Worm (Caenorhabditis elegans): ENCODE results near the gene nhr-277.
"Not testable (repeated sequence)": the region's sequence is repeated elsewhere in the genome, so short reads cannot be mapped to it uniquely, and the experiment has no call there.

DNA sequence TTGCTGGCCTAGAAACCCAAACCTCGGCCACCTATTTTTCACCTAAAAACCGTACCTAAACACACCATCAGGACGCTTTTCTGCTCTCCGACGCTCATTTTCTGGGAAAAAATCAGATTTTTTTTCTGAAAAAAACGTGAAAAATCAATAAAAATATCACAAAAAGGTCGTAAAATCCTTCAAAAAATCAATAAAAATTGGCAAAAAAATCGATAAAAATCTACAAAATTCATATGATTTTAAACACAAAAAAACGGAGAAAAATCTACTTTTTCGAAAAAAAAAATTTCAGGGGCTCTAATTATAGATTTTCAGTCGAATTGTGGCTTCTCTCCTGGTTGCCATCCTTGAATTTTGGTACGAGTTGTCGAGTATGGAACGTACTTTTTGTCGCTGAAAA is 26.3 kb upstream of the nhr-277 start, which contains the start of gene Y94H6A.7:
- not testable (repeated sequence) for TF ChIP-seq flt-1 (GFP tag; IDR thresholded peaks at IDR 0.05); ets-7 (tag; optimal IDR thresholded peaks at IDR 0.05); tbx-11 (GFP tag; IDR thresholded peaks at IDR 0.05); hmg-4 (GFP tag; optimal IDR thresholded peaks at IDR 0.05); pes-1 (GFP tag; IDR thresholded peaks at IDR 0.05); scrt-1 (GFP tag; IDR thresholded peaks at IDR 0.05); ceh-13 (GFP tag; optimal IDR thresholded peaks at IDR 0.05); hnd-1 (tag; optimal IDR thresholded peaks at IDR 0.05); sea-1 (GFP tag; conservative IDR thresholded peaks at IDR 0.05); B0310.2 (tag; optimal IDR thresholded peaks at IDR 0.05); hmbx-1 (tag; optimal IDR thresholded peaks at IDR 0.05); tbx-37 (GFP tag; conservative IDR thresholded peaks at IDR 0.05)

Measured in whole organism, early embryonic.